Worm (Caenorhabditis elegans) whole organism, L4/young adult: ENCODE measurements around the gene fipr-16.

Experiments used
- dao-5 ChIP-seq: sonication (generic microtip); optimal IDR thresholded peaks from 2 replicates; lab custom pipeline; 2016; ENCODE audit warnings: missing genotype, missing genetic modification characterization, moderate library complexity, missing compliant biosample characterization
- him-1 ChIP-seq: sonication (generic microtip); optimal IDR thresholded peaks from 2 replicates; lab custom pipeline; 2016; ENCODE audit warnings: missing genotype, missing genetic modification reagents, missing genetic modification characterization, missing compliant biosample characterization

- TF ChIP-seq him-1 (tag; lab: Kevin White, UChicago), result no peak
- TF ChIP-seq dao-5 (tag; lab: Kevin White, UChicago), result no peak
Measured at ce11 chrIII:8573301-8573700, 17.5 kb downstream of the fipr-16 start.
